Fruit fly (Drosophila melanogaster) whole organism, embryonic: Measurements from ENCODE around the gene cnir.
A peak's percentile ranks its signal among the peaks of the same experiment; 100 is the strongest.

Experiments used
- Antp ChIP-seq: fragments of 200-800 bp; sonication (Bioruptor generic); optimal IDR thresholded peaks from 3 replicates; lab custom pipeline; 2016; ENCODE audit warnings: missing biosample characterization, missing genetic modification characterization
- Atf-2 ChIP-seq: fragments of 200-800 bp; sonication (Bioruptor generic); optimal IDR thresholded peaks from 2 replicates; lab custom pipeline; 2016; ENCODE audit warnings: missing biosample characterization, missing genetic modification characterization
- Awh ChIP-seq: fragments of 200-800 bp; sonication (Bioruptor generic); IDR thresholded peaks from 2 replicates; pipeline ENCODE4, ENCODE4 v1.3.6; 2022; ENCODE audit warnings: missing biosample characterization, missing genetic modification characterization
- Bteb2 ChIP-seq: fragments of 200-800 bp; sonication (Bioruptor generic); optimal IDR thresholded peaks from 2 replicates; lab custom pipeline; 2016; ENCODE audit warnings: missing biosample characterization, missing genetic modification characterization
- CG1024 ChIP-seq: fragments of 200-800 bp; sonication (Bioruptor generic); IDR thresholded peaks from 2 replicates; pipeline ENCODE4 v1.3.6; 2022; ENCODE audit warnings: missing biosample characterization, missing genetic modification characterization
- CG10321 ChIP-seq: fragments of 200-800 bp; sonication (Bioruptor generic); IDR thresholded peaks from 2 replicates; pipeline ENCODE4 v1.3.6; 2022; ENCODE audit warnings: missing biosample characterization, missing genetic modification characterization
- CG10431 ChIP-seq: fragments of 200-800 bp; sonication (Bioruptor generic); optimal IDR thresholded peaks from 3 replicates; lab custom pipeline; 2018; ENCODE audit warnings: missing biosample characterization, mild to moderate bottlenecking, missing genetic modification characterization
- CG10462 ChIP-seq: fragments of 200-800 bp; sonication (Bioruptor generic); optimal IDR thresholded peaks from 2 replicates; lab custom pipeline; 2016; ENCODE audit warnings: missing biosample characterization, missing genetic modification characterization
- CG11085 ChIP-seq: fragments of 200-800 bp; sonication (Bioruptor generic); IDR thresholded peaks from 2 replicates; pipeline ENCODE4 v1.3.6; 2022; ENCODE audit warnings: missing biosample characterization, missing genetic modification characterization
- CG12299 ChIP-seq: fragments of 200-800 bp; sonication (Bioruptor generic); optimal IDR thresholded peaks from 2 replicates; lab custom pipeline; 2018; ENCODE audit warnings: missing biosample characterization, mild to moderate bottlenecking, missing genetic modification characterization
- CG12744 ChIP-seq: fragments of 200-800 bp; sonication (Bioruptor generic); optimal IDR thresholded peaks from 2 replicates; lab custom pipeline; 2016; ENCODE audit warnings: missing biosample characterization, missing genetic modification characterization
- CG12769 ChIP-seq: fragments of 200-800 bp; sonication (Bioruptor generic); optimal IDR thresholded peaks from 2 replicates; lab custom pipeline; 2019; ENCODE audit warnings: missing biosample characterization, mild to moderate bottlenecking, missing genetic modification characterization, moderate library complexity
- CG13123 ChIP-seq: fragments of 200-800 bp; sonication (Bioruptor generic); optimal IDR thresholded peaks from 2 replicates; lab custom pipeline; 2016; ENCODE audit warnings: missing biosample characterization, missing genetic modification characterization
- CG14441 ChIP-seq: fragments of 200-800 bp; sonication (Bioruptor generic); IDR thresholded peaks from 2 replicates; pipeline ENCODE4 v1.3.6; 2022; ENCODE audit warnings: missing biosample characterization, missing genetic modification characterization
- CG1603 ChIP-seq: fragments of 200-800 bp; sonication (Bioruptor generic); optimal IDR thresholded peaks from 2 replicates; lab custom pipeline; 2019; ENCODE audit warnings: missing biosample characterization, mild to moderate bottlenecking, missing genetic modification characterization, moderate library complexity
- CG16779 ChIP-seq: fragments of 200-800 bp; sonication (Bioruptor generic); IDR thresholded peaks from 2 replicates; pipeline ENCODE4 v1.3.6; 2022; ENCODE audit warnings: missing biosample characterization, missing genetic modification characterization
- CG17361 ChIP-seq: fragments of 200-800 bp; sonication (Bioruptor generic); IDR thresholded peaks from 3 replicates; pipeline ENCODE4 v1.3.6; 2022; ENCODE audit warnings: missing biosample characterization, missing genetic modification characterization
- CG17802 ChIP-seq: fragments of 200-800 bp; sonication (Bioruptor generic); optimal IDR thresholded peaks from 2 replicates; lab custom pipeline; 2018; ENCODE audit warnings: missing biosample characterization, mild to moderate bottlenecking, missing genetic modification characterization, moderate library complexity
- CG1832 ChIP-seq: fragments of 200-800 bp; sonication (Bioruptor generic); optimal IDR thresholded peaks from 2 replicates; lab custom pipeline; 2017; ENCODE audit warnings: missing biosample characterization, mild to moderate bottlenecking, missing genetic modification characterization, inconsistent platforms
- CG2120 ChIP-seq: fragments of 200-800 bp; sonication (Bioruptor generic); optimal IDR thresholded peaks from 3 replicates; lab custom pipeline; 2016; ENCODE audit warnings: missing biosample characterization, missing genetic modification characterization
- CG31224 ChIP-seq: fragments of 200-800 bp; sonication (Bioruptor generic); IDR thresholded peaks from 2 replicates; pipeline ENCODE4 v1.3.6; 2022; ENCODE audit warnings: missing biosample characterization, missing genetic modification characterization
- CG31441 ChIP-seq: fragments of 200-800 bp; sonication (Bioruptor generic); IDR thresholded peaks from 2 replicates; pipeline ENCODE4 v1.3.6; 2022; ENCODE audit warnings: missing biosample characterization, missing genetic modification characterization
- CG32772 ChIP-seq: fragments of 200-800 bp; sonication (Bioruptor generic); IDR thresholded peaks from 2 replicates; pipeline ENCODE4 v1.3.6; 2022; ENCODE audit warnings: missing biosample characterization, missing genetic modification characterization
- CG3995 ChIP-seq: fragments of 200-800 bp; sonication (Bioruptor generic); optimal IDR thresholded peaks from 3 replicates; lab custom pipeline; 2016; ENCODE audit warnings: missing biosample characterization, missing genetic modification characterization
- CG5953 ChIP-seq: fragments of 200-800 bp; sonication (Bioruptor generic); IDR thresholded peaks from 2 replicates; pipeline ENCODE4 v1.3.6; 2022; ENCODE audit warnings: missing biosample characterization, missing genetic modification characterization
- CG6854 ChIP-seq: fragments of 200-800 bp; sonication (Bioruptor generic); optimal IDR thresholded peaks from 3 replicates; lab custom pipeline; 2017; ENCODE audit warnings: missing biosample characterization, mild to moderate bottlenecking, missing genetic modification characterization
- CG8478 ChIP-seq: fragments of >200 bp; optimal IDR thresholded peaks from 2 replicates; lab custom pipeline; 2018
- CG9817 ChIP-seq: fragments of 200-800 bp; sonication (Bioruptor generic); optimal IDR thresholded peaks from 2 replicates; lab custom pipeline; 2018; ENCODE audit warnings: missing biosample characterization, mild to moderate bottlenecking, missing genetic modification characterization, moderate library complexity
- Camta ChIP-seq: fragments of 200-800 bp; sonication (Bioruptor generic); optimal IDR thresholded peaks from 2 replicates; lab custom pipeline; 2016; ENCODE audit warnings: missing biosample characterization, missing genetic modification characterization
- D ChIP-seq, 2 experiments: fragments of 200-800 bp in 1 of 2; fragments of >200 bp in 1 of 2; sonication (Bioruptor generic) in 1 of 2; optimal IDR thresholded peaks; 2 replicates in 1 of 2; 3 replicates in 1 of 2; lab custom pipeline; 2017; ENCODE audit warnings: mild to moderate bottlenecking in 1 of 2, missing biosample characterization in 1 of 2, missing genetic modification characterization in 1 of 2, missing genetic modification reagents in 1 of 2
- Ets65A ChIP-seq: fragments of 200-800 bp; sonication (Bioruptor generic); peaks from one replicate; lab custom pipeline; 2016; ENCODE audit warnings: missing biosample characterization, missing genetic modification characterization
- Fer1 ChIP-seq: fragments of 200-800 bp; sonication (Bioruptor generic); optimal IDR thresholded peaks from 2 replicates; lab custom pipeline; 2017; ENCODE audit warnings: missing biosample characterization, mild to moderate bottlenecking, missing genetic modification characterization
- HHEX ChIP-seq: fragments of 200-800 bp; sonication (Bioruptor generic); optimal IDR thresholded peaks from 3 replicates; lab custom pipeline; 2017; ENCODE audit warnings: missing biosample characterization, mild to moderate bottlenecking, missing genetic modification characterization, missing genetic modification reagents
- Hr51 ChIP-seq, 2 experiments: fragments of 200-800 bp; sonication (Bioruptor generic); optimal IDR thresholded peaks; 2 replicates in 1 of 2; 3 replicates in 1 of 2; lab custom pipeline; 2016 to 2018; ENCODE audit warnings: missing biosample characterization in 2 of 2, missing genetic modification characterization in 2 of 2, mild to moderate bottlenecking in 1 of 2, moderate library complexity in 1 of 2
- MTF-1 ChIP-seq: fragments of 200-800 bp; sonication (Bioruptor generic); optimal IDR thresholded peaks from 2 replicates; lab custom pipeline; 2018; ENCODE audit warnings: missing biosample characterization, mild to moderate bottlenecking, missing genetic modification characterization, borderline replicate concordance
- Poxn ChIP-seq: fragments of 200-800 bp; sonication (Bioruptor generic); IDR thresholded peaks from 2 replicates; pipeline ENCODE4 v1.3.6; 2022; ENCODE audit warnings: missing biosample characterization, missing genetic modification characterization
- abd-A ChIP-seq: fragments of 200-800 bp; sonication (Bioruptor generic); optimal IDR thresholded peaks from 3 replicates; lab custom pipeline; 2019; ENCODE audit warnings: missing biosample characterization, mild to moderate bottlenecking, missing genetic modification characterization, moderate library complexity
- chif ChIP-seq, 2 experiments: fragments of 200-800 bp; sonication (Bioruptor generic); optimal IDR thresholded peaks; 3 replicates each; lab custom pipeline; 2016; ENCODE audit warnings: missing biosample characterization in 2 of 2, missing genetic modification characterization in 2 of 2
- crc ChIP-seq: fragments of 200-800 bp; sonication (Bioruptor generic); optimal IDR thresholded peaks from 2 replicates; lab custom pipeline; 2016; ENCODE audit warnings: missing biosample characterization, missing genetic modification characterization
- croc ChIP-seq: fragments of 200-800 bp; sonication (Bioruptor generic); conservative IDR thresholded peaks from 3 replicates; pipeline ENCODE4 v1.3.6; 2022; ENCODE audit warnings: missing biosample characterization, missing genetic modification characterization
- danr ChIP-seq: fragments of 200-800 bp; sonication (Bioruptor generic); IDR thresholded peaks from 2 replicates; pipeline ENCODE4 v1.3.6; 2022; ENCODE audit warnings: missing biosample characterization, missing genetic modification characterization
- lab ChIP-seq: fragments of 200-800 bp; sonication (Bioruptor generic); optimal IDR thresholded peaks from 3 replicates; lab custom pipeline; 2017; ENCODE audit warnings: missing biosample characterization, missing genetic modification characterization, mild to moderate bottlenecking, moderate library complexity, missing genetic modification reagents
- lilli ChIP-seq: fragments of 200-800 bp; sonication (Bioruptor generic); optimal IDR thresholded peaks from 3 replicates; lab custom pipeline; 2016; ENCODE audit warnings: missing biosample characterization, missing genetic modification characterization
- mam ChIP-seq: fragments of 200-800 bp; sonication (Bioruptor generic); optimal IDR thresholded peaks from 3 replicates; lab custom pipeline; 2016; ENCODE audit warnings: missing biosample characterization, missing genetic modification characterization
- peb ChIP-seq: fragments of 200-800 bp; sonication (Bioruptor generic); IDR thresholded peaks from 2 replicates; pipeline ENCODE4 v1.3.6; 2022; ENCODE audit warnings: missing biosample characterization, missing genetic modification characterization
- rib ChIP-seq: fragments of 200-800 bp; sonication (Bioruptor generic); IDR thresholded peaks from 2 replicates; pipeline ENCODE4 v1.3.6; 2022; ENCODE audit warnings: missing biosample characterization, missing genetic modification characterization
- salm ChIP-seq: fragments of 200-800 bp; sonication (Bioruptor generic); optimal IDR thresholded peaks from 2 replicates; lab custom pipeline; 2018; ENCODE audit warnings: missing biosample characterization, mild to moderate bottlenecking, missing genetic modification characterization
- shn ChIP-seq: fragments of 200-800 bp; sonication (Bioruptor generic); optimal IDR thresholded peaks from 3 replicates; lab custom pipeline; 2016; ENCODE audit warnings: missing biosample characterization, missing genetic modification characterization
- tna ChIP-seq: fragments of 200-800 bp; sonication (Bioruptor generic); IDR thresholded peaks from 2 replicates; pipeline ENCODE4 v1.3.6; 2022; ENCODE audit warnings: missing biosample characterization, missing genetic modification characterization; ENCODE audit not compliant: partially characterized antibody
- usp ChIP-seq: fragments of >200 bp; optimal IDR thresholded peaks from 2 replicates; lab custom pipeline; 2017; ENCODE audit warnings: missing biosample characterization, missing genetic modification characterization
- vfl ChIP-seq: fragments of 200-800 bp; sonication (Bioruptor generic); optimal IDR thresholded peaks from 2 replicates; lab custom pipeline; 2016; ENCODE audit warnings: missing biosample characterization, missing genetic modification characterization
- zf30C ChIP-seq: fragments of 200-800 bp; sonication (Bioruptor generic); optimal IDR thresholded peaks from 3 replicates; lab custom pipeline; 2018; ENCODE audit warnings: missing biosample characterization, mild to moderate bottlenecking, missing genetic modification characterization

The cnir gene

dm6 chr2L:2999113-2999512 lies 40.5 kb downstream of the cnir start, which contains the start of gene Ccdc85 (continued):
- no peak for TF ChIP-seq mam (GFP tag; lab: Kevin White, UChicago)
- TF ChIP-seq Antp (GFP tag; lab: Kevin White, UChicago) = no peak
- no peak for TF ChIP-seq CG13123
- TF ChIP-seq CG5953 (GFP tag; lab: Robert Waterston, UW) = no peak
- no peak for TF ChIP-seq Camta (GFP tag; lab: Kevin White, UChicago)
- TF ChIP-seq Fer1 = peak; percentile 28
- TF ChIP-seq CG16779 (GFP tag; lab: Robert Waterston, UW) = peak; percentile 64; the same call in 1 of the 2 replicates
- TF ChIP-seq CG14441 (GFP tag; lab: Robert Waterston, UW) = no peak
- no peak for TF ChIP-seq CG32772 (GFP tag; lab: Robert Waterston, UW)
- no peak for TF ChIP-seq shn
- no peak for TF ChIP-seq CG6854 (GFP tag; lab: Kevin White, UChicago)
- no peak for TF ChIP-seq danr
- TF ChIP-seq CG12769 (tag; lab: Kevin White, UChicago) = no peak
- TF ChIP-seq CG2120 (GFP tag; lab: Kevin White, UChicago) = no peak
- no peak for TF ChIP-seq CG10321 (GFP tag; lab: Robert Waterston, UW)
- no peak for TF ChIP-seq usp (GFP tag; lab: Kevin White, UChicago)
- no peak for TF ChIP-seq lab
- TF ChIP-seq lilli (GFP tag; lab: Kevin White, UChicago) = peak; percentile 22
- no peak for TF ChIP-seq MTF-1
- no peak for TF ChIP-seq CG11085 (GFP tag; lab: Robert Waterston, UW)
- no peak for TF ChIP-seq CG31224 (GFP tag; lab: Robert Waterston, UW)
- TF ChIP-seq Awh = no peak
- no peak for TF ChIP-seq CG1832 (GFP tag; lab: Kevin White, UChicago)
- peak in 1 of 2 experiments; percentile 24 for TF ChIP-seq chif (GFP tag; optimal IDR thresholded peaks at IDR 0.05; lab: Kevin White, UChicago)
- TF ChIP-seq Ets65A (GFP tag; lab: Kevin White, UChicago) = no peak
- TF ChIP-seq vfl = peak; percentile 23
- TF ChIP-seq CG31441 (GFP tag; lab: Robert Waterston, UW) = no peak
- no peak; the same call in 2 of the 3 replicates for TF ChIP-seq CG17361 (GFP tag; lab: Robert Waterston, UW)
- no peak for TF ChIP-seq abd-A (tag; lab: Kevin White, UChicago)
- no peak for TF ChIP-seq D (optimal IDR thresholded peaks at IDR 0.05; lab: Kevin White, UChicago)
- no peak for TF ChIP-seq D (GFP tag; optimal IDR thresholded peaks at IDR 0.05; lab: Kevin White, UChicago)
- no peak for TF ChIP-seq CG1024 (GFP tag; lab: Robert Waterston, UW)
- TF ChIP-seq CG1603 (tag; lab: Kevin White, UChicago) = peak; percentile 76
- TF ChIP-seq croc (GFP tag; lab: Robert Waterston, UW) = no peak
- no peak for TF ChIP-seq Hr51 (GFP tag; optimal IDR thresholded peaks at IDR 0.05; lab: Kevin White, UChicago)
- TF ChIP-seq zf30C (GFP tag; lab: Kevin White, UChicago) = no peak
- no peak for TF ChIP-seq CG10462
- peak; percentile 100 for TF ChIP-seq tna (GFP tag; lab: Robert Waterston, UW)
- no peak for TF ChIP-seq CG12744 (GFP tag; lab: Kevin White, UChicago)
- TF ChIP-seq CG10431 (GFP tag; lab: Kevin White, UChicago) = no peak
- peak; percentile 6 for TF ChIP-seq CG17802 (tag; lab: Kevin White, UChicago)
- TF ChIP-seq CG12299 (tag; lab: Kevin White, UChicago) = no peak
- no peak for TF ChIP-seq CG9817
- peak; percentile 93 for TF ChIP-seq CG3995 (GFP tag; lab: Kevin White, UChicago)
- no peak for TF ChIP-seq rib
- TF ChIP-seq HHEX = no peak
- TF ChIP-seq CG8478 (lab: Kevin White, UChicago) = no peak
- no peak for TF ChIP-seq Poxn (GFP tag; lab: Robert Waterston, UW)
- no peak for TF ChIP-seq salm (tag; lab: Kevin White, UChicago)
- TF ChIP-seq crc (GFP tag; lab: Kevin White, UChicago) = no peak
- TF ChIP-seq peb = no peak
- TF ChIP-seq Bteb2 = no peak
- TF ChIP-seq Atf-2 (GFP tag; lab: Kevin White, UChicago) = no peak
